Fruit fly (Drosophila melanogaster) S2 (cell line): Measurements from ENCODE around the gene CG1233.

Experiments used
- CG8478 ChIP-seq: fragments of >200 bp; optimal IDR thresholded peaks from 2 replicates; lab custom pipeline; 2018
- CTCF ChIP-seq, 2 experiments: fragments of >200 bp; optimal IDR thresholded peaks; 2 replicates each; lab custom pipeline; 2018

- TF ChIP-seq CG8478 (no peak), CTCF (optimal IDR thresholded peaks at IDR 0.05; lab: Kevin White, UChicago) (no peak)
Observed at dm6 chr3L:315140-315539, 46.1 kb upstream of the CG1233 start.
